Fruit fly (Drosophila melanogaster): ENCODE measurements around the gene CG32264.

DNA sequence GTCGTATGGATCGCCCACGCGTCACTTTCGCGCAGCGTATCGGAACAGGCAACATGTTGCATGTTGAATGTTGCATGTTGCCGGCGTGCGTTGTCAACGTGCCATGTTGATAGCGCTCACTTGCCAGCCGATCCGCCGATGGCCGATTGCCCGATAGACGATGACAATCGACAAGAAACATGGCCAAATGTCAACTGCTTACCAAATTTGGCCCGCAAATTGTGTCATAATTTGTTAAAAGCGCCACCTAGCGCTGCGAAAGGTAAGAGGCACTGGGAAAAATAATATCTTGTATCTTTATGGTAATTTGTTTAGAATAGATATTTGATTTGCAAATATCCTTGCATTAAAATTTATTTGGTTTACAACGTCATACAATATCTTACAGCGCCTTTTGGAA lies 103.8 kb downstream of the CG32264 start:
- TF ChIP-seq ttk (GFP tag; IDR thresholded peaks at IDR 0.05) (no peak), CG15011 (GFP tag; optimal IDR thresholded peaks at IDR 0.05) (no peak), CG13775 (GFP tag; optimal IDR thresholded peaks at IDR 0.05) (no peak)
